Worm (Caenorhabditis elegans): ENCODE data around the gene Y16B4A.2.

Gene Y16B4A.2

ce11 chrX:14778112-14778511 lies 6.5 kb upstream of the Y16B4A.2 start:
- TF ChIP-seq C34F6.9 (tag; optimal IDR thresholded peaks at IDR 0.05) (no peak), ztf-4 (tag; optimal IDR thresholded peaks at IDR 0.05) (no peak), nhr-21 (tag; optimal IDR thresholded peaks at IDR 0.05) (no peak), zag-1 (tag; optimal IDR thresholded peaks at IDR 0.05) (no peak), mab-5 (tag; optimal IDR thresholded peaks at IDR 0.05) (no peak), fos-1 (tag; optimal IDR thresholded peaks at IDR 0.05) (no peak), skn-1 (tag; optimal IDR thresholded peaks at IDR 0.05) (no peak)

DNA sequence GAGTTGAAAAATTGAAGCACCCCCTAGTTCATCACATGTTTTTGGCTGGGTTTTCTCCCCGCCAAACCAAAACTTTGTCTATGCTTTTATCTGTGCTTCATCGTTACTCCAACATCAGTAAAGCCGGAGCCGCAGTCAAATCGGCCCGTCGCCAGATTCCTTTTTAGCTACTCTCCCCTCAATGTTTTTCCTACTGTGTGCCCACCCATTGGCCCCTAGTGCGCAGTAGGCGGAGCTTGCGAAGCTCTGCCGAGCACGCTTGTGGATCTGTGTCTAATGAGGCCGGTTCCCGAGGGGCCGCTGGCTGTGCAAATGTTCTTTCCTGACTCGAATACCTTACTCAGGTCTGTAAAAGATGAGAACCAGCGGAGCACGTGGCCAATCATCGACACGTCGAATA lies 4.7 kb upstream of the Y16B4A.2 start:
- TF ChIP-seq nhr-11 (tag; optimal IDR thresholded peaks at IDR 0.05) (no peak), lsy-2 (tag; optimal IDR thresholded peaks at IDR 0.05) (peak in 1 of 2 experiments; percentile 41)

- TF ChIP-seq nhr-11 (tag; optimal IDR thresholded peaks at IDR 0.05) (no peak), C34F6.9 (tag; optimal IDR thresholded peaks at IDR 0.05) (no peak), unc-55 (GFP tag; optimal IDR thresholded peaks at IDR 0.05) (no peak), unc-39 (tag; optimal IDR thresholded peaks at IDR 0.05) (no peak), skn-1 (tag; optimal IDR thresholded peaks at IDR 0.05) (no peak), peb-1 (tag; optimal IDR thresholded peaks at IDR 0.05) (no peak), F13H6.1 (tag; optimal IDR thresholded peaks at IDR 0.05) (no peak), lin-39 (tag; optimal IDR thresholded peaks at IDR 0.05) (no peak), alr-1 (tag; optimal IDR thresholded peaks at IDR 0.05) (no peak), sma-9 (GFP tag; optimal IDR thresholded peaks at IDR 0.05) (no peak), sma-9 (tag; optimal IDR thresholded peaks at IDR 0.05) (no peak), mab-5 (tag; optimal IDR thresholded peaks at IDR 0.05) (no peak), fos-1 (tag; optimal IDR thresholded peaks at IDR 0.05) (no peak), ama-1 (optimal IDR thresholded peaks at IDR 0.05) (no peak), nhr-6 (tag; optimal IDR thresholded peaks at IDR 0.05) (no peak), blmp-1 (tag; optimal IDR thresholded peaks at IDR 0.05; ENCODE audit: insufficient read depth) (no peak), elt-3 (tag; optimal IDR thresholded peaks at IDR 0.05) (no peak), mbf-1 (tag; optimal IDR thresholded peaks at IDR 0.05) (no peak)
Observed at ce11 chrX:14775222-14775621, 3.6 kb upstream of the Y16B4A.2 start.

ce11 chrX:14773238-14773637 lies 1.6 kb upstream of the Y16B4A.2 start, which contains the start of gene unc-3:
Gene unc-3, plus strand, starts transcription at chrX:14773538.
- TF ChIP-seq ceh-82 (tag; optimal IDR thresholded peaks at IDR 0.05), result no peak
- TF ChIP-seq nhr-6 (tag; optimal IDR thresholded peaks at IDR 0.05), result no peak
- TF ChIP-seq skn-1 (tag; optimal IDR thresholded peaks at IDR 0.05), result no peak
- TF ChIP-seq lin-13 (GFP tag; optimal IDR thresholded peaks at IDR 0.05), result no peak
- TF ChIP-seq crh-2 (tag; optimal IDR thresholded peaks at IDR 0.05), result no peak
- TF ChIP-seq elt-3 (tag; optimal IDR thresholded peaks at IDR 0.05), result no peak
- TF ChIP-seq zag-1 (tag; optimal IDR thresholded peaks at IDR 0.05), result no peak
- TF ChIP-seq Y55F3AM.14 (GFP tag; optimal IDR thresholded peaks at IDR 0.05), result no peak
- TF ChIP-seq ZK546.5 (tag; optimal IDR thresholded peaks at IDR 0.05), result no peak
- TF ChIP-seq gmeb-1 (tag; optimal IDR thresholded peaks at IDR 0.05), result no peak
- TF ChIP-seq ztf-11 (tag; optimal IDR thresholded peaks at IDR 0.05), result no peak
- no peak for TF ChIP-seq unc-55 (GFP tag; optimal IDR thresholded peaks at IDR 0.05)
- TF ChIP-seq ztf-4 (tag; optimal IDR thresholded peaks at IDR 0.05), result no peak
- no peak for TF ChIP-seq ztf-1 (GFP tag; conservative IDR thresholded peaks at IDR 0.05)
- no peak for TF ChIP-seq ama-1 (optimal IDR thresholded peaks at IDR 0.05)
- no peak for TF ChIP-seq unc-62 (GFP tag; optimal IDR thresholded peaks at IDR 0.05)
- no peak for TF ChIP-seq alr-1 (tag; optimal IDR thresholded peaks at IDR 0.05)
- no peak for TF ChIP-seq mdl-1 (tag; optimal IDR thresholded peaks at IDR 0.05)

ce11 chrX:14770336-14770735 lies 1.3 kb downstream of the Y16B4A.2 start:
- TF ChIP-seq lin-11 (tag; optimal IDR thresholded peaks at IDR 0.05) (no peak), sma-9 (GFP tag; optimal IDR thresholded peaks at IDR 0.05) (peak; percentile 43), sma-9 (tag; optimal IDR thresholded peaks at IDR 0.05) (no peak), fos-1 (tag; optimal IDR thresholded peaks at IDR 0.05) (peak; percentile 54)

DNA sequence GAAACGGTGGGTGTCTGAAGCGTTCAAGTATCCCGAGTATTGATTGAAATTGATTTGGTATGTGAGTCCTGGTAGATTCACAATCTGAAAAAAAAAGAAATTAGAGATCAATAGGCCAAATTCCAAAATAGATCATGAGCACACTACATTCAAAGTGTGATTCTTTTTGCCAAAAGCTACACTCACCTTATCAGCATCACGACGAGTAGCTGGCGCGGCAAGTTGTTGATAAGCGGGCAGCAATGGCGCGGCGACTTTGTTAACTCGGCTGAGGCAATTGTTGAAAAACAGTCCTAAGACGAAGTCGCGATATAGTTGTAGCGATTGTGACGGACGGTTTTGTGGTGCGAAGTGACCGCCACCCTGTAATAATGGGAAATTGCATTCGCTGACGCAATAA lies 2.7 kb downstream of the Y16B4A.2 start:
- TF ChIP-seq egl-27 (tag; optimal IDR thresholded peaks at IDR 0.05) (no peak), fos-1 (tag; optimal IDR thresholded peaks at IDR 0.05) (peak; percentile 58), sma-9 (GFP tag; optimal IDR thresholded peaks at IDR 0.05) (peak; percentile 34), sma-9 (tag; optimal IDR thresholded peaks at IDR 0.05) (no peak)
